Worm (Caenorhabditis elegans): ENCODE measurements around the gene clec-172.

Gene clec-172

ce11 chrIV:1478649-1479048, 37.8 kb downstream of the clec-172 start:
- no peak for TF ChIP-seq che-1 (tag; optimal IDR thresholded peaks at IDR 0.05)
- TF ChIP-seq elt-2 (tag; optimal IDR thresholded peaks at IDR 0.05): no peak
- no peak for TF ChIP-seq ceh-2 (tag; optimal IDR thresholded peaks at IDR 0.05)
- no peak for TF ChIP-seq sdc-2 (tag; optimal IDR thresholded peaks at IDR 0.05)
- TF ChIP-seq ceh-18 (tag; optimal IDR thresholded peaks at IDR 0.05): no peak
- no peak for TF ChIP-seq hlh-6 (tag; optimal IDR thresholded peaks at IDR 0.05)
- TF ChIP-seq unc-42 (tag; optimal IDR thresholded peaks at IDR 0.05): no peak
- TF ChIP-seq unc-55 (GFP tag; optimal IDR thresholded peaks at IDR 0.05): no peak
- TF ChIP-seq nhr-232 (tag; optimal IDR thresholded peaks at IDR 0.05): no peak
- TF ChIP-seq ceh-48 (tag; optimal IDR thresholded peaks at IDR 0.05): no peak
- no peak for TF ChIP-seq dmd-4 (tag; optimal IDR thresholded peaks at IDR 0.05; ENCODE audit: borderline replicate concordance)
- no peak for TF ChIP-seq unc-3 (GFP tag; conservative IDR thresholded peaks at IDR 0.05)
- TF ChIP-seq unc-3 (tag; optimal IDR thresholded peaks at IDR 0.05): no peak

ce11 chrIV:1475009-1475408, 41.4 kb downstream of the clec-172 start, which contains the start of gene Y77E11A.12:
Gene Y77E11A.12, minus strand, starts transcription at chrIV:1475109.
- TF ChIP-seq ceh-24 (tag; optimal IDR thresholded peaks at IDR 0.05) (no peak), F13H6.1 (tag; optimal IDR thresholded peaks at IDR 0.05) (no peak), pha-2 (tag; optimal IDR thresholded peaks at IDR 0.05) (no peak), unc-42 (tag; optimal IDR thresholded peaks at IDR 0.05) (no peak), elt-2 (tag; optimal IDR thresholded peaks at IDR 0.05) (no peak), sox-2 (GFP tag; IDR thresholded peaks at IDR 0.05) (no peak), ceh-45 (GFP tag; IDR thresholded peaks at IDR 0.05) (no peak), nhr-11 (tag; optimal IDR thresholded peaks at IDR 0.05) (no peak), unc-3 (GFP tag; conservative IDR thresholded peaks at IDR 0.05) (no peak), unc-3 (tag; optimal IDR thresholded peaks at IDR 0.05) (no peak), madf-2 (tag; optimal IDR thresholded peaks at IDR 0.05) (no peak), K09A11.1 (tag; optimal IDR thresholded peaks at IDR 0.05; ENCODE audit: insufficient read depth) (no peak), fkh-10 (GFP tag; optimal IDR thresholded peaks at IDR 0.05) (no peak), sdc-2 (tag; optimal IDR thresholded peaks at IDR 0.05) (no peak), dmd-4 (tag; optimal IDR thresholded peaks at IDR 0.05; ENCODE audit: borderline replicate concordance) (no peak), T23F11.4 (GFP tag; optimal IDR thresholded peaks at IDR 0.05) (no peak)

- no peak for TF ChIP-seq ceh-30 (tag; optimal IDR thresholded peaks at IDR 0.05)
- no peak for TF ChIP-seq ceh-19 (GFP tag; optimal IDR thresholded peaks at IDR 0.05)
- TF ChIP-seq ceh-24 (tag; optimal IDR thresholded peaks at IDR 0.05): no peak
Measured at ce11 chrIV:1472145-1472544, 44.3 kb downstream of the clec-172 start.

- TF ChIP-seq tbx-2 (tag; optimal IDR thresholded peaks at IDR 0.05) (no peak), madf-2 (tag; optimal IDR thresholded peaks at IDR 0.05) (no peak), che-1 (tag; optimal IDR thresholded peaks at IDR 0.05) (no peak), T23F11.4 (GFP tag; optimal IDR thresholded peaks at IDR 0.05) (no peak), nhr-11 (tag; optimal IDR thresholded peaks at IDR 0.05) (no peak), eyg-1 (tag; optimal IDR thresholded peaks at IDR 0.05) (no peak), pros-1 (tag; optimal IDR thresholded peaks at IDR 0.05) (no peak), ama-1 (optimal IDR thresholded peaks at IDR 0.05) (no peak), gmeb-2 (tag; optimal IDR thresholded peaks at IDR 0.05) (no peak), ceh-18 (tag; optimal IDR thresholded peaks at IDR 0.05) (no peak), ceh-48 (tag; optimal IDR thresholded peaks at IDR 0.05) (no peak), C38D4.7 (GFP tag; optimal IDR thresholded peaks at IDR 0.05) (no peak), pha-2 (tag; optimal IDR thresholded peaks at IDR 0.05) (no peak), sox-2 (GFP tag; IDR thresholded peaks at IDR 0.05) (no peak), C08G9.2 (tag; optimal IDR thresholded peaks at IDR 0.05) (no peak), hlh-6 (tag; optimal IDR thresholded peaks at IDR 0.05) (no peak), hlh-13 (GFP tag; optimal IDR thresholded peaks at IDR 0.05) (no peak), odd-2 (tag; optimal IDR thresholded peaks at IDR 0.05) (no peak), ztf-16 (tag; optimal IDR thresholded peaks at IDR 0.05) (no peak)
Measured at ce11 chrIV:1470364-1470763, 46.1 kb downstream of the clec-172 start.

- no peak for TF ChIP-seq hlh-8 (tag; optimal IDR thresholded peaks at IDR 0.05)
- TF ChIP-seq elt-4 (tag; optimal IDR thresholded peaks at IDR 0.05): no peak
- no peak for TF ChIP-seq K09A11.1 (tag; optimal IDR thresholded peaks at IDR 0.05; ENCODE audit: insufficient read depth)
- TF ChIP-seq C08G9.2 (tag; optimal IDR thresholded peaks at IDR 0.05): no peak
- TF ChIP-seq ama-1 (optimal IDR thresholded peaks at IDR 0.05): no peak
Measured at ce11 chrIV:1469093-1469492, 47.3 kb downstream of the clec-172 start.

All from whole organism, late embryonic.